Worm (Caenorhabditis elegans) whole organism, young adult: Measurements from ENCODE around the gene skpo-1.

ENCODE experiments used
- C06A6.2 ChIP-seq: fragments of 200-800 bp; sonication (Bioruptor generic); conservative IDR thresholded peaks from 2 replicates; pipeline ENCODE4 v1.3.6; 2022; ENCODE audit warnings: missing genetic modification characterization, missing compliant biosample characterization
- D2030.7 ChIP-seq: fragments of 200-800 bp; sonication (Bioruptor generic); IDR thresholded peaks from 2 replicates; pipeline ENCODE4 v1.3.6; 2022; ENCODE audit warnings: missing genetic modification reagents, missing genetic modification characterization, missing compliant biosample characterization
- F33H1.4 ChIP-seq: fragments of 200-800 bp; sonication (Bioruptor generic); IDR thresholded peaks from 2 replicates; pipeline ENCODE4 v1.3.6; 2022; ENCODE audit warnings: missing genetic modification reagents, missing genetic modification characterization, missing compliant biosample characterization
- F49E8.2 ChIP-seq: sonication (generic microtip); optimal IDR thresholded peaks from 3 replicates; lab custom pipeline; 2017; ENCODE audit warnings: missing genetic modification characterization, mild to moderate bottlenecking, missing compliant biosample characterization, antibody characterized with exemption, moderate library complexity; ENCODE audit not compliant: insufficient read depth
- F57C9.4 ChIP-seq: sonication (generic microtip); optimal IDR thresholded peaks from 2 replicates; lab custom pipeline; 2017; ENCODE audit warnings: mild to moderate bottlenecking, missing genetic modification characterization, missing compliant biosample characterization
- K11D2.4 ChIP-seq: fragments of 200-800 bp; sonication (Bioruptor generic); IDR thresholded peaks from 2 replicates; pipeline ENCODE4 v1.3.6; 2022; ENCODE audit warnings: missing genetic modification reagents, missing genetic modification characterization, missing compliant biosample characterization
- K12H6.12 ChIP-seq: fragments of 200-800 bp; sonication (Bioruptor generic); optimal IDR thresholded peaks from 2 replicates; lab custom pipeline; 2018; ENCODE audit warnings: mild to moderate bottlenecking, missing genetic modification characterization, missing compliant biosample characterization
- T26A5.8 ChIP-seq: sonication (generic microtip); optimal IDR thresholded peaks from 2 replicates; lab custom pipeline; 2016; ENCODE audit warnings: missing genetic modification characterization, missing compliant biosample characterization
- Y95B8A.8 ChIP-seq: fragments of 200-800 bp; sonication (Bioruptor generic); IDR thresholded peaks from 2 replicates; pipeline ENCODE4 v1.3.6; 2022; ENCODE audit warnings: missing genetic modification reagents, missing genetic modification characterization, missing compliant biosample characterization
- ZK185.1 ChIP-seq: sonication (generic microtip); optimal IDR thresholded peaks from 2 replicates; lab custom pipeline; 2016; ENCODE audit warnings: mild to moderate bottlenecking, missing genetic modification characterization, missing compliant biosample characterization; ENCODE audit not compliant: poor library complexity, severe bottlenecking
- ama-1 ChIP-seq, 3 experiments: fragments of 150-350 bp in 1 of 3; sonication (generic microtip) in 2 of 3; optimal IDR thresholded peaks; 2 replicates each; lab custom pipeline; 2014 to 2018; ENCODE audit warnings: missing biosample characterization in 2 of 3, missing genetic modification characterization in 2 of 3, missing genetic modification reagents in 2 of 3
- aptf-3 ChIP-seq: fragments of 200-800 bp; sonication (Bioruptor generic); IDR thresholded peaks from 2 replicates; pipeline ENCODE4 v1.3.6; 2022; ENCODE audit warnings: missing genetic modification characterization, missing compliant biosample characterization
- atf-7 ChIP-seq: sonication (generic microtip); optimal IDR thresholded peaks from 2 replicates; lab custom pipeline; 2017; ENCODE audit warnings: mild to moderate bottlenecking, missing genetic modification characterization, missing compliant biosample characterization
- attf-6 ChIP-seq: fragments of 200-800 bp; sonication (Bioruptor generic); IDR thresholded peaks from 2 replicates; pipeline ENCODE4 v1.3.6; 2022; ENCODE audit warnings: missing genetic modification reagents, missing genetic modification characterization, missing compliant biosample characterization
- bed-1 ChIP-seq: fragments of 200-800 bp; sonication (Bioruptor generic); IDR thresholded peaks from 2 replicates; pipeline ENCODE4 v1.3.6; 2022; ENCODE audit warnings: missing genetic modification reagents, missing genetic modification characterization, missing compliant biosample characterization
- bed-2 ChIP-seq: fragments of 200-800 bp; sonication (Bioruptor generic); IDR thresholded peaks from 2 replicates; pipeline ENCODE4 v1.3.6; 2022; ENCODE audit warnings: missing genetic modification reagents, missing genetic modification characterization, missing compliant biosample characterization
- ceh-91 ChIP-seq: fragments of 200-800 bp; sonication (Bioruptor generic); IDR thresholded peaks from 2 replicates; pipeline ENCODE4 v1.3.6; 2022; ENCODE audit warnings: missing genetic modification reagents, missing genetic modification characterization, missing compliant biosample characterization
- egl-44 ChIP-seq: fragments of 200-800 bp; sonication (Bioruptor generic); IDR thresholded peaks from 2 replicates; pipeline ENCODE4 v1.3.6; 2022; ENCODE audit warnings: missing genetic modification reagents, missing genetic modification characterization, missing compliant biosample characterization
- ets-4 ChIP-seq: fragments of 200-800 bp; sonication (Bioruptor generic); optimal IDR thresholded peaks from 2 replicates; lab custom pipeline; 2018; ENCODE audit warnings: mild to moderate bottlenecking, missing genetic modification characterization, missing compliant biosample characterization
- fkh-3 ChIP-seq: sonication (generic microtip); optimal IDR thresholded peaks from 2 replicates; lab custom pipeline; 2016; ENCODE audit warnings: mild to moderate bottlenecking, missing genetic modification characterization, missing compliant biosample characterization
- hmg-20 ChIP-seq: fragments of 200-800 bp; sonication (Bioruptor generic); IDR thresholded peaks from 2 replicates; pipeline ENCODE4 v1.3.6; 2022; ENCODE audit warnings: missing genetic modification reagents, missing genetic modification characterization, missing compliant biosample characterization
- hrde-1 ChIP-seq: sonication (generic microtip); optimal IDR thresholded peaks from 2 replicates; lab custom pipeline; 2016; ENCODE audit warnings: missing genetic modification characterization, mild to moderate bottlenecking, missing compliant biosample characterization, moderate library complexity, missing genotype, missing genetic modification reagents, borderline replicate concordance
- let-526 ChIP-seq: fragments of 200-800 bp; sonication (Bioruptor generic); IDR thresholded peaks from 2 replicates; pipeline ENCODE4 v1.3.6; 2022; ENCODE audit warnings: missing genetic modification reagents, missing genetic modification characterization, missing compliant biosample characterization
- let-607 ChIP-seq, 2 experiments: fragments of 200-800 bp in 1 of 2; sonication (Bioruptor generic) in 1 of 2; sonication (generic microtip) in 1 of 2; optimal IDR thresholded peaks; 2 replicates each; lab custom pipeline; 2016 to 2018; ENCODE audit warnings: mild to moderate bottlenecking in 2 of 2, missing compliant biosample characterization in 2 of 2, missing genetic modification characterization in 2 of 2, moderate library complexity in 2 of 2, missing genotype in 1 of 2
- lir-1 ChIP-seq: fragments of 200-800 bp; sonication (Bioruptor generic); conservative IDR thresholded peaks from 2 replicates; pipeline ENCODE4 v1.3.6; 2022; ENCODE audit warnings: missing genetic modification reagents, missing genetic modification characterization, missing compliant biosample characterization
- madf-3 ChIP-seq: fragments of 200-800 bp; sonication (Bioruptor generic); IDR thresholded peaks from 2 replicates; pipeline ENCODE4 v1.3.6; 2022; ENCODE audit warnings: missing genetic modification reagents, missing genetic modification characterization, missing compliant biosample characterization
- madf-8 ChIP-seq: fragments of 200-800 bp; sonication (Bioruptor generic); conservative IDR thresholded peaks from 2 replicates; pipeline ENCODE4 v1.3.6; 2022; ENCODE audit warnings: missing genetic modification reagents, missing genetic modification characterization, missing compliant biosample characterization
- mcd-1 ChIP-seq: fragments of 200-800 bp; sonication (Bioruptor generic); IDR thresholded peaks from 2 replicates; pipeline ENCODE4 v1.3.6; 2022; ENCODE audit warnings: missing genetic modification reagents, missing genetic modification characterization, missing compliant biosample characterization
- mxl-1 ChIP-seq: sonication (generic microtip); optimal IDR thresholded peaks from 2 replicates; lab custom pipeline; 2016; ENCODE audit warnings: missing genetic modification characterization, missing compliant biosample characterization
- nfya-1 ChIP-seq: sonication (generic microtip); optimal IDR thresholded peaks from 2 replicates; lab custom pipeline; 2017; ENCODE audit warnings: antibody characterized with exemption, missing compliant biosample characterization, missing genetic modification characterization, borderline replicate concordance; ENCODE audit not compliant: insufficient read depth
- nhr-179 ChIP-seq: sonication (generic microtip); optimal IDR thresholded peaks from 2 replicates; lab custom pipeline; 2016; ENCODE audit warnings: mild to moderate bottlenecking, missing genetic modification characterization, missing compliant biosample characterization
- nhr-80 ChIP-seq: sonication (generic microtip); optimal IDR thresholded peaks from 2 replicates; lab custom pipeline; 2016; ENCODE audit warnings: missing genetic modification characterization, missing compliant biosample characterization
- rec-8 ChIP-seq, 2 experiments: sonication (generic microtip); optimal IDR thresholded peaks; 2 replicates each; lab custom pipeline; 2016; ENCODE audit warnings: mild to moderate bottlenecking in 2 of 2, missing genetic modification characterization in 2 of 2, missing genetic modification reagents in 2 of 2, missing genotype in 2 of 2, missing biosample characterization in 1 of 2, missing compliant biosample characterization in 1 of 2, moderate library complexity in 1 of 2
- tbp1 ChIP-seq: fragments of 200-800 bp; sonication (Bioruptor generic); optimal IDR thresholded peaks from 2 replicates; lab custom pipeline; 2018; ENCODE audit warnings: mild to moderate bottlenecking, missing genetic modification characterization, missing compliant biosample characterization
- tbx-9 ChIP-seq: sonication (generic microtip); optimal IDR thresholded peaks from 2 replicates; lab custom pipeline; 2016; ENCODE audit warnings: borderline replicate concordance, missing genetic modification characterization, inconsistent platforms, missing compliant biosample characterization
- unc-62 ChIP-seq: fragments of 150-350 bp; optimal IDR thresholded peaks from 2 replicates; lab custom pipeline; 2014; ENCODE audit warnings: missing biosample characterization, missing genetic modification reagents, missing genetic modification characterization
- ztf-18 ChIP-seq: sonication (generic microtip); optimal IDR thresholded peaks from 2 replicates; lab custom pipeline; 2016; ENCODE audit warnings: missing genotype, mild to moderate bottlenecking, missing genetic modification characterization, missing compliant biosample characterization
- ztf-25 ChIP-seq: fragments of 200-800 bp; sonication (Bioruptor generic); IDR thresholded peaks from 2 replicates; pipeline ENCODE4 v1.3.6; 2022; ENCODE audit warnings: missing genetic modification reagents, missing genetic modification characterization, missing compliant biosample characterization
- ztf-26 ChIP-seq: sonication (generic microtip); optimal IDR thresholded peaks from 2 replicates; lab custom pipeline; 2017; ENCODE audit warnings: missing genetic modification characterization, missing compliant biosample characterization

The skpo-1 gene

ce11 chrII:8399997-8400396, 4.7 kb downstream of the skpo-1 start:
- TF ChIP-seq let-607 (tag; optimal IDR thresholded peaks at IDR 0.05; lab: Kevin White, UChicago) (peak in 1 of 2 experiments; percentile 59), ztf-25 (GFP tag; lab: Robert Waterston, UW) (no peak), nhr-80 (tag; lab: Kevin White, UChicago) (peak; percentile 73), unc-62 (GFP tag; lab: Kevin White, UChicago) (peak; percentile 92), mxl-1 (tag; lab: Kevin White, UChicago) (no peak)

ce11 chrII:8399064-8399463, 5.6 kb downstream of the skpo-1 start, which contains the start of gene dod-23:
TSS of gene dod-23 (minus strand) at chrII:8399164.
- TF ChIP-seq madf-3 (GFP tag; lab: Robert Waterston, UW): no peak
- TF ChIP-seq T26A5.8: no peak
- TF ChIP-seq F49E8.2 (tag; lab: Kevin White, UChicago): no peak
- TF ChIP-seq ztf-25 (GFP tag; lab: Robert Waterston, UW): no peak
- no peak for TF ChIP-seq ZK185.1 (tag; lab: Kevin White, UChicago)
- TF ChIP-seq fkh-3 (tag; lab: Kevin White, UChicago): no peak
- TF ChIP-seq madf-8 (GFP tag; lab: Robert Waterston, UW): no peak
- no peak for TF ChIP-seq nhr-179 (tag; lab: Kevin White, UChicago)
- TF ChIP-seq hmg-20 (GFP tag; lab: Robert Waterston, UW): no peak
- TF ChIP-seq K11D2.4 (GFP tag; lab: Robert Waterston, UW): no peak

DNA sequence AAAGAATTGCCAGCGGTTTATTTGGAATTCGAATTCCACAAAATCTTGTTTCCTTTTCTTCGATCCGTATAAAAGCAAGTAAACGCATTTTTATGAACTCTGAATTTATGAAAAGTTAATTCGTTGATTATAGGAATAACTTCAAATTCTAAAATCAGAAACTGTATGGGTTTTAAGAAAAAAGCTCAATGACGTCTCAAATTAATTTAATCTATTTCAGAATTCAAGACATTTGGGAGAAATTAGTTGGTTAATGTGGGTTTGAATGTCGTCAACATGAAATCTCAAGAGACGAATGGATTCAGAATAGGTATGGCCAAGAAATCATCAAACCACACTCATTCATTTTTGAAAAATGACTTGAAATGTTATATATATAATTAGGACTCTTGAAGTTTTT, 8.6 kb downstream of the skpo-1 start, which contains the start of gene F49E12.7:
F49E12.7 (minus strand) TSS at position 101 of the 400 bp plus-strand sequence.
- TF ChIP-seq C06A6.2 (GFP tag; lab: Robert Waterston, UW): no peak
- TF ChIP-seq K12H6.12 (tag; lab: Kevin White, UChicago): no peak
- no peak for TF ChIP-seq tbx-9
- TF ChIP-seq atf-7 (tag; lab: Kevin White, UChicago): no peak
- TF ChIP-seq F33H1.4 (GFP tag; lab: Robert Waterston, UW): no peak
- TF ChIP-seq nfya-1 (tag; lab: Kevin White, UChicago): no peak
- no peak for TF ChIP-seq ceh-91 (GFP tag; lab: Robert Waterston, UW)
- TF ChIP-seq F57C9.4: no peak
- TF ChIP-seq ztf-26: no peak

DNA sequence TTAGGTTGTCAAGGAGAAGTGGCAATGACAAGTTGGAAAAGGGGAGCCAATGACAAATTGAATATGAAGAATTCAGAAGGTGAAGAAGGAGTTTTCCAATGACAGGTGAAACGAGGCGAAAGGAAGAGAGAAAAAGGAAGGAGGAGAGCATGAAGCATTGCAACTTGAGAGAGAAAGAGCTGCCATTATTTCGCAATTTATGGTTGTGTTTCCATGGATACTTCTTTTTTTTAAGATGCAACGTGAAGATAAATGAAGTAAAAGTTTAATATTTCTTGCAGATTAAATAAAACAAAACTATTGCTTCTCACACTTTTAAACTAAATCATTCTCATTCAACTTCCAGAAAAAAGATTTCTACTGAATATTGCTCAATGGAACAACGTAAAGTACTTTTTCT, 10.4 kb downstream of the skpo-1 start, which contains the start of gene F49E12.8:
F49E12.8 (minus strand) TSS at position 101 of the 400 bp plus-strand sequence.
- no peak for TF ChIP-seq aptf-3
- no peak for TF ChIP-seq hrde-1

DNA sequence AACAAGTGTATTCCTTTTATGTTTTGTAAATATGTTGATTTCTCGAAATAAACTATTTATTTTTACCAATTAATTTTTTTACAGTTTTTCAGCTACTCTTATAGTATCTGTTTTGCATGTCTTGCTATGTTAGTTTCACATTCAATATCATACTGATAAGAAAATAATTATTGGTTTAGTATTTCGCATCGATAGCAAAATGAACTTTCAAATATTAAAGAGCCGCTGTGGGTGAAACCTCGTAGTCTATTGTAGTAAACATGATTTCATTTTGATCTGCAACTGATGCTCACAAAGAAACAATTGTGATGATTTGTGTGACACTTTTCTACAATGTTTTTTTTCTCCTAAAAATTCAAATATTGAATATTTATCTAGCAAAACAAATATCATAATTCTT, 12.4 kb downstream of the skpo-1 start:
- TF ChIP-seq ets-4 (no peak), ztf-18 (tag; lab: Kevin White, UChicago) (no peak), ama-1 (optimal IDR thresholded peaks at IDR 0.05; lab: Kevin White, UChicago) (no peak), ama-1 (GFP tag; optimal IDR thresholded peaks at IDR 0.05; lab: Kevin White, UChicago) (no peak), egl-44 (GFP tag; lab: Robert Waterston, UW) (no peak), attf-6 (no peak), mcd-1 (no peak), hrde-1 (no peak), madf-8 (GFP tag; lab: Robert Waterston, UW) (no peak), lir-1 (GFP tag; lab: Robert Waterston, UW) (no peak), let-526 (GFP tag; lab: Robert Waterston, UW) (no peak), tbp1 (GFP tag; lab: Kevin White, UChicago) (no peak), rec-8 (tag; optimal IDR thresholded peaks at IDR 0.05; lab: Kevin White, UChicago) (no peak), madf-3 (GFP tag; lab: Robert Waterston, UW) (no peak), bed-1 (GFP tag; lab: Robert Waterston, UW) (no peak), Y95B8A.8 (GFP tag; lab: Robert Waterston, UW) (no peak), bed-2 (GFP tag; lab: Robert Waterston, UW) (no peak), D2030.7 (GFP tag; lab: Robert Waterston, UW) (no peak)
